Worm (Caenorhabditis elegans) whole organism, L4 larva: ENCODE results near the gene irld-7.

Source experiments
- F10B5.3 ChIP-seq: sonication (generic microtip); optimal IDR thresholded peaks from 2 replicates; lab custom pipeline; 2016; ENCODE audit warnings: mild to moderate bottlenecking, missing genetic modification characterization, missing compliant biosample characterization
- nhr-76 ChIP-seq: fragments of 150-350 bp; optimal IDR thresholded peaks from 2 replicates; lab custom pipeline; 2014; ENCODE audit warnings: missing biosample characterization, missing genetic modification characterization

DNA sequence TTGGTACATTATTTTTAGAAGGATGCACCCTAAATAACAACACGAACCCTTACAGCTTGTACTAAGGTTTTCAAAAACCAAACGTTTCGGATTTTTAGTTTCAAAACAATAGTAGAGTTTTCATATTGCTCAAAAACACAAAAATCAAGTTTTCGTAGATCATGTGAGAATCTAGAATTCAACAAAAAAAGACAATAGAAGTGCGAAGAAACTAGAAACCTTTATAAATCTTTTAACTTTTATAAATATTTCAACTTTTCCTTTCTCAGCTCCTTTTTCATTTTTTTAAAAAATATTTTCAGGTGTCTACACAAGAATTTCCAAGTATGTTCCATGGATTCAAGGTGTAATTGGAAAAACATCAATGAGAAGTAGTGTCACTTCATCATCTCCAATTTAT, 29.7 kb upstream of the irld-7 start, which contains the start of gene best-9:
- TF ChIP-seq nhr-76 (tag; lab: Kevin White, UChicago) = no peak
- no peak for TF ChIP-seq F10B5.3 (tag; lab: Kevin White, UChicago)
